Fruit fly (Drosophila melanogaster) whole organism, embryonic: ENCODE measurements around the gene CG10195.

Source experiments
- BEAF-32 ChIP-seq: fragments of 200-800 bp; sonication (Bioruptor generic); optimal IDR thresholded peaks from 3 replicates; lab custom pipeline; 2017; ENCODE audit warnings: missing biosample characterization, missing genetic modification characterization, mild to moderate bottlenecking, moderate library complexity, missing genetic modification reagents
- CG10274 ChIP-seq: fragments of 200-800 bp; sonication (Bioruptor generic); optimal IDR thresholded peaks from 3 replicates; lab custom pipeline; 2017; ENCODE audit warnings: missing biosample characterization, mild to moderate bottlenecking, missing genetic modification characterization
- CG10431 ChIP-seq: fragments of 200-800 bp; sonication (Bioruptor generic); optimal IDR thresholded peaks from 3 replicates; lab custom pipeline; 2018; ENCODE audit warnings: missing biosample characterization, mild to moderate bottlenecking, missing genetic modification characterization
- CG10565 ChIP-seq: fragments of 200-800 bp; sonication (Bioruptor generic); optimal IDR thresholded peaks from 3 replicates; lab custom pipeline; 2016; ENCODE audit warnings: missing biosample characterization, mild to moderate bottlenecking, missing genetic modification characterization
- CG11085 ChIP-seq: fragments of 200-800 bp; sonication (Bioruptor generic); IDR thresholded peaks from 2 replicates; pipeline ENCODE4 v1.3.6; 2022; ENCODE audit warnings: missing biosample characterization, missing genetic modification characterization
- CG11398 ChIP-seq: fragments of 200-800 bp; sonication (Bioruptor generic); optimal IDR thresholded peaks from 2 replicates; lab custom pipeline; 2016; ENCODE audit warnings: missing biosample characterization, missing genetic modification characterization
- CG12391 ChIP-seq: fragments of 200-800 bp; sonication (Bioruptor generic); optimal IDR thresholded peaks from 3 replicates; lab custom pipeline; 2018; ENCODE audit warnings: missing biosample characterization, mild to moderate bottlenecking, missing genetic modification characterization, moderate library complexity
- CG12744 ChIP-seq: fragments of 200-800 bp; sonication (Bioruptor generic); optimal IDR thresholded peaks from 2 replicates; lab custom pipeline; 2016; ENCODE audit warnings: missing biosample characterization, missing genetic modification characterization
- CG13894 ChIP-seq: fragments of 200-800 bp; sonication (Bioruptor generic); optimal IDR thresholded peaks from 3 replicates; lab custom pipeline; 2018; ENCODE audit warnings: missing biosample characterization, mild to moderate bottlenecking, missing genetic modification characterization, moderate library complexity
- CG14014 ChIP-seq: fragments of 200-800 bp; sonication (Bioruptor generic); IDR thresholded peaks from 2 replicates; pipeline ENCODE4 v1.3.6; 2022; ENCODE audit warnings: missing biosample characterization, missing genetic modification characterization
- CG15073 ChIP-seq: fragments of 200-800 bp; sonication (Bioruptor generic); optimal IDR thresholded peaks from 2 replicates; lab custom pipeline; 2016; ENCODE audit warnings: missing biosample characterization, missing genetic modification characterization
- CG15601 ChIP-seq: fragments of 200-800 bp; sonication (Bioruptor generic); optimal IDR thresholded peaks from 3 replicates; lab custom pipeline; 2019; ENCODE audit warnings: missing biosample characterization, mild to moderate bottlenecking, missing genetic modification characterization, moderate library complexity
- CG15696 ChIP-seq: fragments of 200-800 bp; sonication (Bioruptor generic); optimal IDR thresholded peaks from 2 replicates; lab custom pipeline; 2019; ENCODE audit warnings: missing biosample characterization, mild to moderate bottlenecking, missing genetic modification characterization, moderate library complexity
- CG1602 ChIP-seq: fragments of 200-800 bp; sonication (Bioruptor generic); optimal IDR thresholded peaks from 3 replicates; lab custom pipeline; 2016; ENCODE audit warnings: missing biosample characterization, missing genetic modification characterization
- CG17385 ChIP-seq: fragments of 200-800 bp; sonication (Bioruptor generic); optimal IDR thresholded peaks from 3 replicates; lab custom pipeline; 2018; ENCODE audit warnings: missing biosample characterization, mild to moderate bottlenecking, missing genetic modification characterization
- CG17802 ChIP-seq: fragments of 200-800 bp; sonication (Bioruptor generic); optimal IDR thresholded peaks from 2 replicates; lab custom pipeline; 2018; ENCODE audit warnings: missing biosample characterization, mild to moderate bottlenecking, missing genetic modification characterization, moderate library complexity
- CG18262 ChIP-seq: fragments of 200-800 bp; optimal IDR thresholded peaks from 3 replicates; lab custom pipeline; 2019; ENCODE audit warnings: missing biosample characterization, mild to moderate bottlenecking, missing genetic modification characterization, moderate library complexity
- CG30020 ChIP-seq: fragments of 200-800 bp; optimal IDR thresholded peaks from 2 replicates; lab custom pipeline; 2019; ENCODE audit warnings: missing biosample characterization, mild to moderate bottlenecking, missing genetic modification characterization, moderate library complexity
- CG30403 ChIP-seq: fragments of 200-800 bp; sonication (Bioruptor generic); optimal IDR thresholded peaks from 3 replicates; lab custom pipeline; 2016; ENCODE audit warnings: missing biosample characterization, missing genetic modification characterization
- CG33557 ChIP-seq: fragments of 200-800 bp; sonication (Bioruptor generic); optimal IDR thresholded peaks from 2 replicates; lab custom pipeline; 2019; ENCODE audit warnings: missing biosample characterization, mild to moderate bottlenecking, missing genetic modification characterization, moderate library complexity
- CG3847 ChIP-seq: fragments of 200-800 bp; sonication (Bioruptor generic); IDR thresholded peaks from 2 replicates; pipeline ENCODE4 v1.3.6; 2022; ENCODE audit warnings: missing biosample characterization, missing genetic modification characterization
- CG3995 ChIP-seq: fragments of 200-800 bp; sonication (Bioruptor generic); optimal IDR thresholded peaks from 3 replicates; lab custom pipeline; 2016; ENCODE audit warnings: missing biosample characterization, missing genetic modification characterization
- CG4282 ChIP-seq: fragments of 200-800 bp; sonication (Bioruptor generic); optimal IDR thresholded peaks from 2 replicates; lab custom pipeline; 2016; ENCODE audit warnings: missing biosample characterization, missing genetic modification characterization
- CG4360 ChIP-seq: fragments of 200-800 bp; sonication (Bioruptor generic); IDR thresholded peaks from 2 replicates; pipeline ENCODE4 v1.3.6; 2022; ENCODE audit warnings: missing biosample characterization, missing genetic modification characterization
- CG4820 ChIP-seq: fragments of 200-800 bp; sonication (Bioruptor generic); optimal IDR thresholded peaks from 3 replicates; lab custom pipeline; 2016; ENCODE audit warnings: missing biosample characterization, missing genetic modification characterization
- CG7928 ChIP-seq: fragments of 200-800 bp; sonication (Bioruptor generic); optimal IDR thresholded peaks from 2 replicates; lab custom pipeline; 2017; ENCODE audit warnings: missing biosample characterization, mild to moderate bottlenecking, missing genetic modification characterization
- CG9215 ChIP-seq: fragments of 200-800 bp; sonication (Bioruptor generic); IDR thresholded peaks from 2 replicates; pipeline ENCODE4 v1.3.6; 2022; ENCODE audit warnings: missing biosample characterization, missing genetic modification characterization
- CG9437 ChIP-seq: fragments of 200-800 bp; sonication (Bioruptor generic); optimal IDR thresholded peaks from 2 replicates; lab custom pipeline; 2018; ENCODE audit warnings: missing biosample characterization, mild to moderate bottlenecking, missing genetic modification characterization
- CG9932 ChIP-seq: fragments of 200-800 bp; sonication (Bioruptor generic); IDR thresholded peaks from 2 replicates; pipeline ENCODE4 v1.3.6; 2022; ENCODE audit warnings: missing biosample characterization, missing genetic modification characterization
- CTCF ChIP-seq: fragments of 200-800 bp; sonication (Bioruptor generic); optimal IDR thresholded peaks from 2 replicates; lab custom pipeline; 2017; ENCODE audit warnings: missing biosample characterization, mild to moderate bottlenecking, missing genetic modification characterization, moderate library complexity
- HmgZ ChIP-seq: fragments of 200-800 bp; sonication (Bioruptor generic); optimal IDR thresholded peaks from 2 replicates; lab custom pipeline; 2018; ENCODE audit warnings: missing biosample characterization, mild to moderate bottlenecking, missing genetic modification characterization
- Hr3 ChIP-seq: fragments of 200-800 bp; sonication (Bioruptor generic); optimal IDR thresholded peaks from 3 replicates; lab custom pipeline; 2016; ENCODE audit warnings: missing biosample characterization, missing genetic modification characterization
- MESR4 ChIP-seq: fragments of 200-800 bp; sonication (Bioruptor generic); optimal IDR thresholded peaks from 2 replicates; lab custom pipeline; 2018; ENCODE audit warnings: missing biosample characterization, mild to moderate bottlenecking, missing genetic modification characterization, moderate library complexity
- NfI ChIP-seq: fragments of 200-800 bp; sonication (Bioruptor generic); optimal IDR thresholded peaks from 3 replicates; lab custom pipeline; 2018; ENCODE audit warnings: missing biosample characterization, mild to moderate bottlenecking, missing genetic modification characterization, moderate library complexity
- Opbp ChIP-seq: fragments of 200-800 bp; sonication (Bioruptor generic); IDR thresholded peaks from 3 replicates; pipeline ENCODE4 v1.3.6; 2022; ENCODE audit warnings: missing biosample characterization, missing genetic modification characterization; ENCODE audit not compliant: partially characterized antibody
- aop ChIP-seq: fragments of 200-800 bp; sonication (Bioruptor generic); IDR thresholded peaks from 2 replicates; pipeline ENCODE4 v1.3.6; 2022; ENCODE audit warnings: missing biosample characterization, missing genetic modification characterization
- ase ChIP-seq: fragments of 200-800 bp; sonication (Bioruptor generic); IDR thresholded peaks from 3 replicates; pipeline ENCODE4 v1.3.6; 2022; ENCODE audit warnings: missing biosample characterization, missing genetic modification characterization
- bowl ChIP-seq: fragments of 200-800 bp; sonication (Bioruptor generic); IDR thresholded peaks from 2 replicates; pipeline ENCODE4 v1.3.6; 2022; ENCODE audit warnings: missing biosample characterization, missing genetic modification characterization
- esg ChIP-seq: fragments of 200-800 bp; sonication (Bioruptor generic); conservative IDR thresholded peaks from 2 replicates; pipeline ENCODE4 v1.3.6; 2022; ENCODE audit warnings: missing biosample characterization, missing genetic modification characterization
- fru ChIP-seq: fragments of >200 bp; optimal IDR thresholded peaks from 2 replicates; lab custom pipeline; 2017
- gcm ChIP-seq: fragments of 200-800 bp; sonication (Bioruptor generic); optimal IDR thresholded peaks from 2 replicates; lab custom pipeline; 2019; ENCODE audit warnings: missing biosample characterization, mild to moderate bottlenecking, missing genetic modification characterization, moderate library complexity
- gfzf ChIP-seq: fragments of 200-800 bp; sonication (Bioruptor generic); optimal IDR thresholded peaks from 2 replicates; lab custom pipeline; 2016; ENCODE audit warnings: missing biosample characterization, mild to moderate bottlenecking, missing genetic modification characterization, moderate library complexity
- gsb ChIP-seq: fragments of 200-800 bp; sonication (Bioruptor generic); IDR thresholded peaks from 2 replicates; pipeline ENCODE4 v1.3.6; 2022; ENCODE audit warnings: missing biosample characterization, missing genetic modification characterization
- ham ChIP-seq: fragments of 200-800 bp; sonication (Bioruptor generic); IDR thresholded peaks from 2 replicates; pipeline ENCODE4 v1.3.6; 2022; ENCODE audit warnings: missing biosample characterization, missing genetic modification characterization
- repo ChIP-seq: fragments of 200-800 bp; sonication (Bioruptor generic); optimal IDR thresholded peaks from 2 replicates; lab custom pipeline; 2016; ENCODE audit warnings: missing biosample characterization, missing genetic modification characterization
- rib ChIP-seq: fragments of 200-800 bp; sonication (Bioruptor generic); IDR thresholded peaks from 2 replicates; pipeline ENCODE4 v1.3.6; 2022; ENCODE audit warnings: missing biosample characterization, missing genetic modification characterization
- sens ChIP-seq: fragments of 200-800 bp; sonication (Bioruptor generic); peaks from one replicate; lab custom pipeline; 2016; ENCODE audit warnings: missing biosample characterization, missing genetic modification characterization
- sima ChIP-seq: fragments of 200-800 bp; sonication (Bioruptor generic); optimal IDR thresholded peaks from 2 replicates; lab custom pipeline; 2016; ENCODE audit warnings: missing biosample characterization, missing genetic modification characterization
- tap ChIP-seq: fragments of 200-800 bp; optimal IDR thresholded peaks from 3 replicates; lab custom pipeline; 2019; ENCODE audit warnings: missing biosample characterization, mild to moderate bottlenecking, missing genetic modification characterization, moderate library complexity
- ttk ChIP-seq: fragments of 200-800 bp; sonication (Bioruptor generic); IDR thresholded peaks from 2 replicates; pipeline ENCODE4 v2.1.2; 2022; ENCODE audit warnings: missing biosample characterization, missing genetic modification characterization
- tup ChIP-seq: fragments of 200-800 bp; sonication (Bioruptor generic); optimal IDR thresholded peaks from 2 replicates; lab custom pipeline; 2016; ENCODE audit warnings: missing biosample characterization, mild to moderate bottlenecking, missing genetic modification characterization, moderate library complexity
- unc-4 ChIP-seq: fragments of 200-800 bp; sonication (Bioruptor generic); IDR thresholded peaks from 2 replicates; pipeline ENCODE4 v1.3.6; 2022; ENCODE audit warnings: missing biosample characterization, missing genetic modification characterization; ENCODE audit not compliant: partially characterized antibody

CG10195 gene

DNA sequence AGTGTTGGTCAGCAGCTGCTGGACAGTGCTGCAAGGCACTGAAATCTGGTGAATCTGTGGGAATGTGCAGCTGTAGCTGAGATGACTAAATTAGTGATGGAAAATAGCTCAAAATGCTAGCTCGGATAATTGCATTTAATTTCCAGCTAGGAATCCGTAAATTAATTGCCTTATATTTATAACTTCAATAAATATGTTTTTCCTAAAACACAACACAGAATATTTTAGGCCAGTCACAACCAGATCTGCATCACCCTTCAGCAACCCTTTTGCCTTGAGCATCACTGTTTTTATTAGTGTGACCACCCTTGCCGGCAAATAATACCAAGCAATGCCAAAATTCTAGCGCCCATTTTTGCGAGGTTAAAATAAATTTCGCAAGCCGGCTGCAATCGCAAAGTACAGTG is 39.8 kb downstream of the CG10195 start, which contains the start of gene Hs2st (continued):
- TF ChIP-seq BEAF-32 (GFP tag; lab: Kevin White, UChicago): peak; percentile 68
- TF ChIP-seq CG10565 (GFP tag; lab: Kevin White, UChicago): peak; percentile 72
- peak; percentile 97 for TF ChIP-seq CG3847 (GFP tag; lab: Robert Waterston, UW)
- peak; percentile 93 for TF ChIP-seq NfI (GFP tag; lab: Kevin White, UChicago)
- peak; percentile 91 for TF ChIP-seq tup (GFP tag; lab: Kevin White, UChicago)
- TF ChIP-seq CG17385 (GFP tag; lab: Kevin White, UChicago): peak; percentile 82
- peak; percentile 91; the same call in 1 of the 2 replicates for TF ChIP-seq rib (GFP tag; lab: Robert Waterston, UW)
- peak; percentile 92 for TF ChIP-seq CG12744 (GFP tag; lab: Kevin White, UChicago)
- peak; percentile 86 for TF ChIP-seq ttk (GFP tag; lab: Robert Waterston, UW)
- peak; percentile 98 for TF ChIP-seq CG9932 (GFP tag; lab: Robert Waterston, UW)
- TF ChIP-seq gsb (GFP tag; lab: Robert Waterston, UW): peak; percentile 68
- peak; percentile 84 for TF ChIP-seq CG11398
- peak; percentile 81 for TF ChIP-seq ham (GFP tag; lab: Robert Waterston, UW)
- TF ChIP-seq CG30020: peak; percentile 78
- peak; percentile 82 for TF ChIP-seq gfzf
- TF ChIP-seq CG33557 (GFP tag; lab: Kevin White, UChicago): peak; percentile 86
- TF ChIP-seq repo: peak; percentile 89
- TF ChIP-seq bowl: peak; percentile 48; the same call in 1 of the 2 replicates
- peak; percentile 87 for TF ChIP-seq CG3995 (GFP tag; lab: Kevin White, UChicago)
- no peak for TF ChIP-seq gcm (GFP tag; lab: Kevin White, UChicago)
- TF ChIP-seq CG10431 (GFP tag; lab: Kevin White, UChicago): peak; percentile 73
- TF ChIP-seq CG10274: peak; percentile 66
- TF ChIP-seq tap (tag; lab: Kevin White, UChicago): peak; percentile 72
- TF ChIP-seq CG14014 (GFP tag; lab: Robert Waterston, UW): peak; percentile 92
- TF ChIP-seq CG12391 (tag; lab: Kevin White, UChicago): peak; percentile 93
- TF ChIP-seq sens (GFP tag; lab: Kevin White, UChicago): peak; percentile 99
- no peak for TF ChIP-seq CG4360 (GFP tag; lab: Robert Waterston, UW)
- TF ChIP-seq CG9215 (GFP tag; lab: Robert Waterston, UW): peak; percentile 96
- TF ChIP-seq MESR4 (GFP tag; lab: Kevin White, UChicago): peak; percentile 42
- TF ChIP-seq Hr3 (GFP tag; lab: Kevin White, UChicago): peak; percentile 97
- TF ChIP-seq CG17802 (tag; lab: Kevin White, UChicago): peak; percentile 72
- peak; percentile 94 for TF ChIP-seq esg (GFP tag; lab: Robert Waterston, UW)
- peak; percentile 90 for TF ChIP-seq CG13894 (tag; lab: Kevin White, UChicago)
- peak; percentile 96 for TF ChIP-seq HmgZ (tag; lab: Kevin White, UChicago)
- peak; percentile 87; the same call in 2 of the 3 replicates for TF ChIP-seq ase (GFP tag; lab: Robert Waterston, UW)
- peak; percentile 84 for TF ChIP-seq CG18262 (tag; lab: Kevin White, UChicago)
- TF ChIP-seq CG7928: peak; percentile 71
- peak; percentile 80 for TF ChIP-seq CG15073
- peak; percentile 91 for TF ChIP-seq CG15696 (tag; lab: Kevin White, UChicago)
- TF ChIP-seq CG15601 (tag; lab: Kevin White, UChicago): peak; percentile 88
- TF ChIP-seq CG11085 (GFP tag; lab: Robert Waterston, UW): peak; percentile 92
- 0 out of 3 replicates have a peak, but pooled peaks have one; percentile 53 for TF ChIP-seq Opbp (GFP tag; lab: Robert Waterston, UW)
- 0 out of 2 replicates have a peak, but pooled peaks have one; percentile 44 for TF ChIP-seq unc-4 (GFP tag; lab: Robert Waterston, UW)
- peak; percentile 80 for TF ChIP-seq aop (GFP tag; lab: Robert Waterston, UW)
- peak; percentile 69 for TF ChIP-seq CG9437 (GFP tag; lab: Kevin White, UChicago)
- peak; percentile 79 for TF ChIP-seq sima (GFP tag; lab: Kevin White, UChicago)
- peak; percentile 93 for TF ChIP-seq CG4820 (GFP tag; lab: Kevin White, UChicago)
- peak; percentile 95 for TF ChIP-seq CG1602 (GFP tag; lab: Kevin White, UChicago)
- peak; percentile 28 for TF ChIP-seq CTCF
- peak; percentile 97 for TF ChIP-seq CG30403 (GFP tag; lab: Kevin White, UChicago)
- no peak for TF ChIP-seq fru (lab: Kevin White, UChicago)
- peak; percentile 88 for TF ChIP-seq CG4282 (GFP tag; lab: Kevin White, UChicago)
